Worm (Caenorhabditis elegans): ENCODE results near the gene F53E4.2.
"Not testable (repeated sequence)": the region's sequence is repeated elsewhere in the genome, so short reads cannot be mapped to it uniquely, and the experiment has no call there.

F53E4.2 gene

DNA sequence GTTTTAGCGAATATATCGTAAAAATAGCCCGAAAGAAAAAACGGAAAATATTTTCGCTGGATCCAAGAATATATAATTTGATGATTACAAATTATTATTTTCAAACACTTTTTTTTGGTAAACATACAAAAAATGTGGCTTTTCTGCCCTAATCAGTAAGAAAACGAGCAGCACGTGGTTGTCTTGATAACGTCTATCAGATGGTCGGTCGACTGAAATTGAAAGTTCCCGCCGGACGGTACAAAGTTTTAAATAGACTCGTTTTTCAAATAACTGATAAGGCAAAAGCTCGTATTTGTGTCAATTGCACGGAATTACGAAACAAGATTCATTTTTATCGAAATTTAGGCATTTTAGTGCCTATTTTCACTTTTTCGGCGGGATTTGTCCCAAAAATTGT is 12.5 kb downstream of the F53E4.2 start:
- no peak for TF ChIP-seq ceh-32 (tag; optimal IDR thresholded peaks at IDR 0.05; ENCODE audit: poor library complexity)
- peak; percentile 51 for TF ChIP-seq mes-2 (tag; optimal IDR thresholded peaks at IDR 0.05; ENCODE audit: poor library complexity, severe bottlenecking)
- peak; percentile 99 for TF ChIP-seq dmd-6 (GFP tag; IDR thresholded peaks at IDR 0.05)
- no peak for TF ChIP-seq tag-97 (GFP tag; IDR thresholded peaks at IDR 0.05)
- 0 out of 2 replicates have a peak, but pooled peaks have one; percentile 47 for TF ChIP-seq lin-1 (GFP tag; IDR thresholded peaks at IDR 0.05)
- TF ChIP-seq hlh-11 (tag; optimal IDR thresholded peaks at IDR 0.05) = peak; percentile 96
- TF ChIP-seq cey-2 (tag; optimal IDR thresholded peaks at IDR 0.05; ENCODE audit: borderline replicate concordance, insufficient read depth) = no peak
- TF ChIP-seq snpc-1.2 (GFP tag; IDR thresholded peaks at IDR 0.05) = no peak
- peak; percentile 96 for TF ChIP-seq dve-1 (tag; optimal IDR thresholded peaks at IDR 0.05; ENCODE audit: insufficient read depth)
- TF ChIP-seq mxl-3 (GFP tag; optimal IDR thresholded peaks at IDR 0.05) = peak; percentile 85
- peak; percentile 90 for TF ChIP-seq pqm-1 (tag; optimal IDR thresholded peaks at IDR 0.05)
- peak; percentile 93 for TF ChIP-seq nhr-28 (tag; optimal IDR thresholded peaks at IDR 0.05)
- TF ChIP-seq pha-4 (GFP tag; IDR thresholded peaks at IDR 0.05) = peak; percentile 50; the same call in 1 of the 2 replicates
- no peak for TF ChIP-seq pha-4 (tag; optimal IDR thresholded peaks at IDR 0.05)
- peak; percentile 70 for TF ChIP-seq nhr-102 (tag; optimal IDR thresholded peaks at IDR 0.05)
- no peak for TF ChIP-seq rbr-2 (tag; optimal IDR thresholded peaks at IDR 0.05)
- no peak for TF ChIP-seq nhr-6 (tag; optimal IDR thresholded peaks at IDR 0.05)
- no peak for TF ChIP-seq F37D6.2 (tag; optimal IDR thresholded peaks at IDR 0.05)
- peak; percentile 68 for TF ChIP-seq nhr-48 (tag; optimal IDR thresholded peaks at IDR 0.05)
- no peak for TF ChIP-seq sdz-12 (GFP tag; optimal IDR thresholded peaks at IDR 0.05)
- TF ChIP-seq tra-1 (GFP tag; IDR thresholded peaks at IDR 0.05) = peak; percentile 74
- 0 out of 2 replicates have a peak, but pooled peaks have one; percentile 27 for TF ChIP-seq saeg-2 (GFP tag; IDR thresholded peaks at IDR 0.05)
- TF ChIP-seq mdl-1 (tag; optimal IDR thresholded peaks at IDR 0.05) = peak in 1 of 2 experiments; percentile 72
- no peak for TF ChIP-seq fkh-10 (GFP tag; optimal IDR thresholded peaks at IDR 0.05)
- TF ChIP-seq daf-16 (GFP tag; optimal IDR thresholded peaks at IDR 0.05) = peak in 1 of 2 experiments; percentile 77
- TF ChIP-seq daf-16 (tag; optimal IDR thresholded peaks at IDR 0.05) = peak; percentile 99
- peak; percentile 63; the same call in 1 of the 2 replicates for TF ChIP-seq php-3 (GFP tag; IDR thresholded peaks at IDR 0.05)
- TF ChIP-seq dpl-1 (GFP tag; optimal IDR thresholded peaks at IDR 0.05) = no peak
- 0 out of 2 replicates have a peak, but pooled peaks have one; percentile 24 for TF ChIP-seq mdt-29 (GFP tag; IDR thresholded peaks at IDR 0.05)
- TF ChIP-seq nhr-77 (tag; optimal IDR thresholded peaks at IDR 0.05) = peak; percentile 82
- TF ChIP-seq hif-1 (tag; optimal IDR thresholded peaks at IDR 0.05) = peak in 1 of 2 experiments; percentile 80
- no peak for TF ChIP-seq nhr-25 (tag; optimal IDR thresholded peaks at IDR 0.05; ENCODE audit: borderline replicate concordance, insufficient read depth)
- TF ChIP-seq hlh-30 (tag; optimal IDR thresholded peaks at IDR 0.05; ENCODE audit: insufficient read depth) = peak; percentile 61
- TF ChIP-seq fos-1 (tag; optimal IDR thresholded peaks at IDR 0.05) = no peak

DNA sequence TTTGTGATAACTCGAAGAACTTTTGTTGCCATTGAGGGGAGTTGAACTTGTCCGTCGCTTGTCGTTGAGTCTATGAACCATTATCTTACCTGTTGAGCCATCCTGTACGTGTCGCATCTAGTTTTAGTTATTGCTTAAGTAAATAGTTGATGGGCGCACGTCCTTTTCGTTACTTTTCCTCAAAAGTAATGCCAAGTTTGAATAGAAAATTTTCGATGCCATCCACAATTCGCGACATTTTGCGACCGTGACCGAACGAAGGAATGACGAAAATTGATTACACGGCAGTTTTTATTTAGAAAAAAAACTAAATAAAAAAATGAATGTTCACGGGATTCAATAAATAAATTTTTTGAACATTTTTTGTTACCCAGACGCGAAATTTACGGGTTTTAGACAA is 14.0 kb downstream of the F53E4.2 start, which contains the start of gene F53E4.1:
F53E4.1 (minus strand) TSS at position 101 of the 400 bp plus-strand sequence.
- TF ChIP-seq R02D3.7 (tag; optimal IDR thresholded peaks at IDR 0.05); ztf-11 (tag; optimal IDR thresholded peaks at IDR 0.05); ama-1 (optimal IDR thresholded peaks at IDR 0.05): not testable (repeated sequence)

- TF ChIP-seq F10B5.3 (tag; optimal IDR thresholded peaks at IDR 0.05) (no peak), mxl-3 (GFP tag; optimal IDR thresholded peaks at IDR 0.05) (no peak), lin-29 (GFP tag; IDR thresholded peaks at IDR 0.05) (no peak), pha-4 (GFP tag; IDR thresholded peaks at IDR 0.05) (no peak), pha-4 (tag; optimal IDR thresholded peaks at IDR 0.05) (no peak), nhr-41 (GFP tag; IDR thresholded peaks at IDR 0.05) (no peak), lin-39 (tag; optimal IDR thresholded peaks at IDR 0.05) (no peak), pqm-1 (tag; optimal IDR thresholded peaks at IDR 0.05) (no peak), ceh-62 (tag; optimal IDR thresholded peaks at IDR 0.05) (no peak), skn-1 (tag; optimal IDR thresholded peaks at IDR 0.05) (no peak), ZK337.2 (GFP tag; IDR thresholded peaks at IDR 0.05) (no peak)
Measured at ce11 chrV:15668870-15669269, 14.6 kb downstream of the F53E4.2 start, which contains the start of gene K06B4.4. Gene K06B4.4, plus strand, starts transcription at chrV:15669170.

Measured in whole organism, L4 larva.